Worm (Caenorhabditis elegans) whole organism, young adult: Measurements from ENCODE around the gene tag-297.

Experiments
- B0336.3 ChIP-seq: fragments of 200-800 bp; sonication (Bioruptor generic); IDR thresholded peaks from 2 replicates; pipeline ENCODE4 v1.3.6; 2022; ENCODE audit warnings: missing genetic modification characterization, missing compliant biosample characterization
- C06A6.2 ChIP-seq: fragments of 200-800 bp; sonication (Bioruptor generic); conservative IDR thresholded peaks from 2 replicates; pipeline ENCODE4 v1.3.6; 2022; ENCODE audit warnings: missing genetic modification characterization, missing compliant biosample characterization
- F37B4.10 ChIP-seq: fragments of 200-800 bp; sonication (Bioruptor generic); IDR thresholded peaks from 2 replicates; pipeline ENCODE4 v1.3.6; 2022; ENCODE audit warnings: missing genetic modification characterization, missing compliant biosample characterization
- F49E8.2 ChIP-seq: sonication (generic microtip); optimal IDR thresholded peaks from 3 replicates; lab custom pipeline; 2017; ENCODE audit warnings: missing genetic modification characterization, mild to moderate bottlenecking, missing compliant biosample characterization, antibody characterized with exemption, moderate library complexity; ENCODE audit not compliant: insufficient read depth
- F55B11.4 ChIP-seq: sonication (generic microtip); optimal IDR thresholded peaks from 2 replicates; lab custom pipeline; 2016; ENCODE audit warnings: missing compliant biosample characterization, missing genetic modification characterization, borderline replicate concordance; ENCODE audit not compliant: insufficient read depth
- F57C9.4 ChIP-seq: sonication (generic microtip); optimal IDR thresholded peaks from 2 replicates; lab custom pipeline; 2017; ENCODE audit warnings: mild to moderate bottlenecking, missing genetic modification characterization, missing compliant biosample characterization
- K11D2.4 ChIP-seq: fragments of 200-800 bp; sonication (Bioruptor generic); IDR thresholded peaks from 2 replicates; pipeline ENCODE4 v1.3.6; 2022; ENCODE audit warnings: missing genetic modification reagents, missing genetic modification characterization, missing compliant biosample characterization
- K12H6.12 ChIP-seq: fragments of 200-800 bp; sonication (Bioruptor generic); optimal IDR thresholded peaks from 2 replicates; lab custom pipeline; 2018; ENCODE audit warnings: mild to moderate bottlenecking, missing genetic modification characterization, missing compliant biosample characterization
- Y95B8A.8 ChIP-seq: fragments of 200-800 bp; sonication (Bioruptor generic); IDR thresholded peaks from 2 replicates; pipeline ENCODE4 v1.3.6; 2022; ENCODE audit warnings: missing genetic modification reagents, missing genetic modification characterization, missing compliant biosample characterization
- ama-1 ChIP-seq, 3 experiments: fragments of 150-350 bp in 1 of 3; sonication (generic microtip) in 2 of 3; optimal IDR thresholded peaks; 2 replicates each; lab custom pipeline; 2014 to 2018; ENCODE audit warnings: missing biosample characterization in 2 of 3, missing genetic modification characterization in 2 of 3, missing genetic modification reagents in 2 of 3
- atf-7 ChIP-seq: sonication (generic microtip); optimal IDR thresholded peaks from 2 replicates; lab custom pipeline; 2017; ENCODE audit warnings: mild to moderate bottlenecking, missing genetic modification characterization, missing compliant biosample characterization
- athp-1 ChIP-seq: sonication (generic microtip); optimal IDR thresholded peaks from 2 replicates; lab custom pipeline; 2017; ENCODE audit warnings: mild to moderate bottlenecking, missing genetic modification characterization, missing compliant biosample characterization
- cebp-2 ChIP-seq: fragments of 200-800 bp; sonication (Bioruptor generic); IDR thresholded peaks from 2 replicates; pipeline ENCODE4 v1.3.6; 2022; ENCODE audit warnings: missing genetic modification characterization, missing compliant biosample characterization
- chd-7 ChIP-seq: sonication (generic microtip); optimal IDR thresholded peaks from 2 replicates; lab custom pipeline; 2016; ENCODE audit warnings: mild to moderate bottlenecking, missing genetic modification characterization, moderate library complexity, missing compliant biosample characterization
- die-1 ChIP-seq: sonication (generic microtip); optimal IDR thresholded peaks from 2 replicates; lab custom pipeline; 2016; ENCODE audit warnings: missing genotype, mild to moderate bottlenecking, missing genetic modification characterization, missing compliant biosample characterization
- dox-1 ChIP-seq: fragments of 200-800 bp; sonication (Bioruptor generic); IDR thresholded peaks from 2 replicates; pipeline ENCODE4 v1.3.6; 2022; ENCODE audit warnings: missing genetic modification reagents, missing genetic modification characterization, missing compliant biosample characterization
- dpl-1 ChIP-seq: fragments of 150-350 bp; optimal IDR thresholded peaks from 2 replicates; lab custom pipeline; 2014; ENCODE audit warnings: missing biosample characterization, missing genetic modification reagents, missing genetic modification characterization
- gei-17 ChIP-seq: fragments of 200-800 bp; sonication (Bioruptor generic); optimal IDR thresholded peaks from 2 replicates; lab custom pipeline; 2018; ENCODE audit warnings: mild to moderate bottlenecking, missing genetic modification characterization, missing compliant biosample characterization
- hlh-26 ChIP-seq: fragments of 200-800 bp; sonication (Bioruptor generic); conservative IDR thresholded peaks from 2 replicates; pipeline ENCODE4 v1.3.6; 2022; ENCODE audit warnings: missing genetic modification reagents, missing genetic modification characterization, missing compliant biosample characterization
- hmg-1.2 ChIP-seq: fragments of 200-800 bp; sonication (Bioruptor generic); IDR thresholded peaks from 2 replicates; pipeline ENCODE4 v1.3.6; 2022; ENCODE audit warnings: missing genetic modification reagents, missing genetic modification characterization, missing compliant biosample characterization
- let-607 ChIP-seq, 2 experiments: fragments of 200-800 bp in 1 of 2; sonication (Bioruptor generic) in 1 of 2; sonication (generic microtip) in 1 of 2; optimal IDR thresholded peaks; 2 replicates each; lab custom pipeline; 2016 to 2018; ENCODE audit warnings: mild to moderate bottlenecking in 2 of 2, missing compliant biosample characterization in 2 of 2, missing genetic modification characterization in 2 of 2, moderate library complexity in 2 of 2, missing genotype in 1 of 2
- lir-1 ChIP-seq: fragments of 200-800 bp; sonication (Bioruptor generic); conservative IDR thresholded peaks from 2 replicates; pipeline ENCODE4 v1.3.6; 2022; ENCODE audit warnings: missing genetic modification reagents, missing genetic modification characterization, missing compliant biosample characterization
- lsl-1 ChIP-seq: fragments of 200-800 bp; sonication (Bioruptor generic); optimal IDR thresholded peaks from 2 replicates; lab custom pipeline; 2018; ENCODE audit warnings: mild to moderate bottlenecking, missing genetic modification characterization, moderate library complexity, missing compliant biosample characterization
- madf-6 ChIP-seq: fragments of 200-800 bp; sonication (Bioruptor generic); IDR thresholded peaks from 2 replicates; pipeline ENCODE4 v1.3.6; 2022; ENCODE audit warnings: missing genetic modification reagents, missing genetic modification characterization, missing compliant biosample characterization
- mes-4 ChIP-seq: sonication (generic microtip); optimal IDR thresholded peaks from 2 replicates; lab custom pipeline; 2016; ENCODE audit warnings: missing genotype, missing genetic modification characterization, missing compliant biosample characterization
- nfya-2 ChIP-seq: fragments of 200-800 bp; sonication (Bioruptor generic); IDR thresholded peaks from 2 replicates; pipeline ENCODE4 v1.3.6; 2022; ENCODE audit warnings: missing genetic modification reagents, missing genetic modification characterization, missing compliant biosample characterization
- nhr-179 ChIP-seq: sonication (generic microtip); optimal IDR thresholded peaks from 2 replicates; lab custom pipeline; 2016; ENCODE audit warnings: mild to moderate bottlenecking, missing genetic modification characterization, missing compliant biosample characterization
- nhr-27 ChIP-seq: fragments of 200-800 bp; sonication (Bioruptor generic); optimal IDR thresholded peaks from 2 replicates; lab custom pipeline; 2018; ENCODE audit warnings: mild to moderate bottlenecking, missing genetic modification characterization, moderate library complexity, missing compliant biosample characterization
- nhr-80 ChIP-seq: sonication (generic microtip); optimal IDR thresholded peaks from 2 replicates; lab custom pipeline; 2016; ENCODE audit warnings: missing genetic modification characterization, missing compliant biosample characterization
- pbrm-1 ChIP-seq: fragments of 200-800 bp; sonication (Bioruptor generic); IDR thresholded peaks from 2 replicates; pipeline ENCODE4 v1.3.6; 2022; ENCODE audit warnings: missing genetic modification reagents, missing genetic modification characterization, missing compliant biosample characterization
- rec-8 ChIP-seq, 2 experiments: sonication (generic microtip); optimal IDR thresholded peaks; 2 replicates each; lab custom pipeline; 2016; ENCODE audit warnings: mild to moderate bottlenecking in 2 of 2, missing genetic modification characterization in 2 of 2, missing genetic modification reagents in 2 of 2, missing genotype in 2 of 2, missing biosample characterization in 1 of 2, missing compliant biosample characterization in 1 of 2, moderate library complexity in 1 of 2
- sea-2 ChIP-seq: fragments of 200-800 bp; sonication (Bioruptor generic); IDR thresholded peaks from 2 replicates; pipeline ENCODE4 v1.3.6; 2022; ENCODE audit warnings: missing genetic modification characterization, missing compliant biosample characterization
- snpc-1.1 ChIP-seq: sonication (generic microtip); optimal IDR thresholded peaks from 2 replicates; lab custom pipeline; 2017; ENCODE audit warnings: missing genetic modification characterization, mild to moderate bottlenecking, missing compliant biosample characterization, antibody characterized with exemption, moderate library complexity, missing genotype, missing genetic modification reagents; ENCODE audit not compliant: insufficient read depth
- unc-62 ChIP-seq: fragments of 150-350 bp; optimal IDR thresholded peaks from 2 replicates; lab custom pipeline; 2014; ENCODE audit warnings: missing biosample characterization, missing genetic modification reagents, missing genetic modification characterization
- ztf-22 ChIP-seq: fragments of 200-800 bp; sonication (Bioruptor generic); optimal IDR thresholded peaks from 2 replicates; lab custom pipeline; 2018; ENCODE audit warnings: mild to moderate bottlenecking, missing genetic modification characterization, moderate library complexity, missing compliant biosample characterization
- ztf-25 ChIP-seq: fragments of 200-800 bp; sonication (Bioruptor generic); IDR thresholded peaks from 2 replicates; pipeline ENCODE4 v1.3.6; 2022; ENCODE audit warnings: missing genetic modification reagents, missing genetic modification characterization, missing compliant biosample characterization
- ztf-3 ChIP-seq: fragments of 200-800 bp; sonication (Bioruptor generic); optimal IDR thresholded peaks from 2 replicates; lab custom pipeline; 2018; ENCODE audit warnings: mild to moderate bottlenecking, missing genetic modification characterization, missing compliant biosample characterization

tag-297 gene

ce11 chrII:14599284-14599862 is 28.1 kb upstream of the tag-297 start:
- no peak for TF ChIP-seq let-607 (tag; optimal IDR thresholded peaks at IDR 0.05; lab: Kevin White, UChicago)
- peak; percentile 20; the same call in 1 of the 2 replicates for TF ChIP-seq hmg-1.2 (GFP tag; lab: Robert Waterston, UW)
- TF ChIP-seq snpc-1.1 (tag; lab: Kevin White, UChicago): no peak
- peak; percentile 72 for TF ChIP-seq ama-1 (optimal IDR thresholded peaks at IDR 0.05; lab: Kevin White, UChicago)
- TF ChIP-seq ama-1 (GFP tag; optimal IDR thresholded peaks at IDR 0.05; lab: Kevin White, UChicago): no peak

ce11 chrII:14599933-14600630 is 27.3 kb upstream of the tag-297 start:
- peak; percentile 16 for TF ChIP-seq nhr-80
- no peak for TF ChIP-seq let-607 (tag; optimal IDR thresholded peaks at IDR 0.05; lab: Kevin White, UChicago)
- no peak for TF ChIP-seq lsl-1 (GFP tag; lab: Kevin White, UChicago)
- no peak for TF ChIP-seq unc-62 (GFP tag; lab: Kevin White, UChicago)
- no peak for TF ChIP-seq die-1 (tag; lab: Kevin White, UChicago)
- no peak for TF ChIP-seq sea-2 (GFP tag; lab: Robert Waterston, UW)
- TF ChIP-seq hlh-26 (GFP tag; lab: Robert Waterston, UW): no peak
- no peak for TF ChIP-seq hmg-1.2 (GFP tag; lab: Robert Waterston, UW)
- no peak for TF ChIP-seq B0336.3 (GFP tag; lab: Robert Waterston, UW)
- no peak for TF ChIP-seq C06A6.2
- no peak for TF ChIP-seq madf-6
- no peak for TF ChIP-seq F55B11.4
- no peak for TF ChIP-seq nhr-27 (tag; lab: Kevin White, UChicago)
- TF ChIP-seq lir-1 (GFP tag; lab: Robert Waterston, UW): no peak
- no peak for TF ChIP-seq nfya-2 (GFP tag; lab: Robert Waterston, UW)
- TF ChIP-seq gei-17 (GFP tag; lab: Kevin White, UChicago): no peak
- TF ChIP-seq F57C9.4 (tag; lab: Kevin White, UChicago): no peak
- TF ChIP-seq chd-7 (tag; lab: Kevin White, UChicago): peak; percentile 1
- TF ChIP-seq rec-8 (tag; optimal IDR thresholded peaks at IDR 0.05; lab: Kevin White, UChicago): no peak
- no peak for TF ChIP-seq K12H6.12
- peak; percentile 36 for TF ChIP-seq ama-1 (optimal IDR thresholded peaks at IDR 0.05; lab: Kevin White, UChicago)
- TF ChIP-seq ama-1 (GFP tag; optimal IDR thresholded peaks at IDR 0.05; lab: Kevin White, UChicago): no peak
- TF ChIP-seq F37B4.10 (GFP tag; lab: Robert Waterston, UW): no peak
- TF ChIP-seq atf-7 (tag; lab: Kevin White, UChicago): no peak
- 0 out of 2 replicates have a peak, but pooled peaks have one; percentile 14 for TF ChIP-seq pbrm-1 (GFP tag; lab: Robert Waterston, UW)
- no peak for TF ChIP-seq ztf-25
- TF ChIP-seq dpl-1: no peak
- no peak for TF ChIP-seq cebp-2 (GFP tag; lab: Robert Waterston, UW)
- TF ChIP-seq K11D2.4 (GFP tag; lab: Robert Waterston, UW): no peak
- TF ChIP-seq athp-1 (tag; lab: Kevin White, UChicago): no peak
- TF ChIP-seq F49E8.2 (tag; lab: Kevin White, UChicago): no peak
- peak; percentile 32 for TF ChIP-seq ztf-3 (GFP tag; lab: Kevin White, UChicago)
- TF ChIP-seq nhr-179 (tag; lab: Kevin White, UChicago): no peak
- no peak for TF ChIP-seq ztf-22 (GFP tag; lab: Kevin White, UChicago)
- TF ChIP-seq Y95B8A.8: no peak
- TF ChIP-seq mes-4: no peak
- no peak for TF ChIP-seq dox-1
